Worm (Caenorhabditis elegans) whole organism, young adult: ENCODE measurements around the gene chup-1.

Experiments used
- B0261.1 ChIP-seq: sonication (generic microtip); optimal IDR thresholded peaks from 2 replicates; lab custom pipeline; 2016; ENCODE audit warnings: mild to moderate bottlenecking, missing genetic modification characterization, moderate library complexity, missing compliant biosample characterization
- C06A6.2 ChIP-seq: fragments of 200-800 bp; sonication (Bioruptor generic); conservative IDR thresholded peaks from 2 replicates; pipeline ENCODE4 v1.3.6; 2022; ENCODE audit warnings: missing genetic modification characterization, missing compliant biosample characterization
- D2030.7 ChIP-seq: fragments of 200-800 bp; sonication (Bioruptor generic); IDR thresholded peaks from 2 replicates; pipeline ENCODE4 v1.3.6; 2022; ENCODE audit warnings: missing genetic modification reagents, missing genetic modification characterization, missing compliant biosample characterization
- K12H6.12 ChIP-seq: fragments of 200-800 bp; sonication (Bioruptor generic); optimal IDR thresholded peaks from 2 replicates; lab custom pipeline; 2018; ENCODE audit warnings: mild to moderate bottlenecking, missing genetic modification characterization, missing compliant biosample characterization
- Y56A3A.18 ChIP-seq: fragments of 200-800 bp; sonication (Bioruptor generic); IDR thresholded peaks from 2 replicates; pipeline ENCODE4 v1.3.6; 2022; ENCODE audit warnings: missing genetic modification reagents, missing genetic modification characterization, missing compliant biosample characterization
- Y95B8A.8 ChIP-seq: fragments of 200-800 bp; sonication (Bioruptor generic); IDR thresholded peaks from 2 replicates; pipeline ENCODE4 v1.3.6; 2022; ENCODE audit warnings: missing genetic modification reagents, missing genetic modification characterization, missing compliant biosample characterization
- ZK185.1 ChIP-seq: sonication (generic microtip); optimal IDR thresholded peaks from 2 replicates; lab custom pipeline; 2016; ENCODE audit warnings: mild to moderate bottlenecking, missing genetic modification characterization, missing compliant biosample characterization; ENCODE audit not compliant: poor library complexity, severe bottlenecking
- ama-1 ChIP-seq, 3 experiments: fragments of 150-350 bp in 1 of 3; sonication (generic microtip) in 2 of 3; optimal IDR thresholded peaks; 2 replicates each; lab custom pipeline; 2014 to 2018; ENCODE audit warnings: missing biosample characterization in 2 of 3, missing genetic modification characterization in 2 of 3, missing genetic modification reagents in 2 of 3
- aptf-3 ChIP-seq: fragments of 200-800 bp; sonication (Bioruptor generic); IDR thresholded peaks from 2 replicates; pipeline ENCODE4 v1.3.6; 2022; ENCODE audit warnings: missing genetic modification characterization, missing compliant biosample characterization
- athp-1 ChIP-seq: sonication (generic microtip); optimal IDR thresholded peaks from 2 replicates; lab custom pipeline; 2017; ENCODE audit warnings: mild to moderate bottlenecking, missing genetic modification characterization, missing compliant biosample characterization
- bed-1 ChIP-seq: fragments of 200-800 bp; sonication (Bioruptor generic); IDR thresholded peaks from 2 replicates; pipeline ENCODE4 v1.3.6; 2022; ENCODE audit warnings: missing genetic modification reagents, missing genetic modification characterization, missing compliant biosample characterization
- cebp-1 ChIP-seq, 2 experiments: fragments of 200-800 bp in 1 of 2; sonication (Bioruptor generic) in 1 of 2; sonication (generic microtip) in 1 of 2; IDR thresholded peaks in 1 of 2; optimal IDR thresholded peaks in 1 of 2; 2 replicates each; pipeline versions ENCODE4 v1.3.6 to Lab custom; 2017 to 2022; ENCODE audit warnings: missing compliant biosample characterization in 2 of 2, missing genetic modification characterization in 2 of 2, mild to moderate bottlenecking in 1 of 2, missing genetic modification reagents in 1 of 2, moderate library complexity in 1 of 2
- cebp-2 ChIP-seq: fragments of 200-800 bp; sonication (Bioruptor generic); IDR thresholded peaks from 2 replicates; pipeline ENCODE4 v1.3.6; 2022; ENCODE audit warnings: missing genetic modification characterization, missing compliant biosample characterization
- ceh-40 ChIP-seq: fragments of 200-800 bp; sonication (Bioruptor generic); IDR thresholded peaks from 2 replicates; pipeline ENCODE4 v1.3.6; 2022; ENCODE audit warnings: missing genetic modification characterization, missing compliant biosample characterization
- ceh-91 ChIP-seq: fragments of 200-800 bp; sonication (Bioruptor generic); IDR thresholded peaks from 2 replicates; pipeline ENCODE4 v1.3.6; 2022; ENCODE audit warnings: missing genetic modification reagents, missing genetic modification characterization, missing compliant biosample characterization
- die-1 ChIP-seq: sonication (generic microtip); optimal IDR thresholded peaks from 2 replicates; lab custom pipeline; 2016; ENCODE audit warnings: missing genotype, mild to moderate bottlenecking, missing genetic modification characterization, missing compliant biosample characterization
- dox-1 ChIP-seq: fragments of 200-800 bp; sonication (Bioruptor generic); IDR thresholded peaks from 2 replicates; pipeline ENCODE4 v1.3.6; 2022; ENCODE audit warnings: missing genetic modification reagents, missing genetic modification characterization, missing compliant biosample characterization
- egl-44 ChIP-seq: fragments of 200-800 bp; sonication (Bioruptor generic); IDR thresholded peaks from 2 replicates; pipeline ENCODE4 v1.3.6; 2022; ENCODE audit warnings: missing genetic modification reagents, missing genetic modification characterization, missing compliant biosample characterization
- him-1 ChIP-seq: sonication (generic microtip); optimal IDR thresholded peaks from 2 replicates; lab custom pipeline; 2016; ENCODE audit warnings: missing genotype, missing genetic modification reagents, missing genetic modification characterization, missing compliant biosample characterization
- hlh-12 ChIP-seq: sonication (generic microtip); optimal IDR thresholded peaks from 2 replicates; lab custom pipeline; 2016; ENCODE audit warnings: missing genetic modification characterization, missing compliant biosample characterization
- hmg-1.2 ChIP-seq: fragments of 200-800 bp; sonication (Bioruptor generic); IDR thresholded peaks from 2 replicates; pipeline ENCODE4 v1.3.6; 2022; ENCODE audit warnings: missing genetic modification reagents, missing genetic modification characterization, missing compliant biosample characterization
- hmg-20 ChIP-seq: fragments of 200-800 bp; sonication (Bioruptor generic); IDR thresholded peaks from 2 replicates; pipeline ENCODE4 v1.3.6; 2022; ENCODE audit warnings: missing genetic modification reagents, missing genetic modification characterization, missing compliant biosample characterization
- let-607 ChIP-seq, 2 experiments: fragments of 200-800 bp in 1 of 2; sonication (Bioruptor generic) in 1 of 2; sonication (generic microtip) in 1 of 2; optimal IDR thresholded peaks; 2 replicates each; lab custom pipeline; 2016 to 2018; ENCODE audit warnings: mild to moderate bottlenecking in 2 of 2, missing compliant biosample characterization in 2 of 2, missing genetic modification characterization in 2 of 2, moderate library complexity in 2 of 2, missing genotype in 1 of 2
- lin-26 ChIP-seq: fragments of 200-800 bp; sonication (Bioruptor generic); IDR thresholded peaks from 2 replicates; pipeline ENCODE4 v1.3.6; 2022; ENCODE audit warnings: missing genetic modification reagents, missing genetic modification characterization, missing compliant biosample characterization
- madf-10 ChIP-seq: sonication (generic microtip); optimal IDR thresholded peaks from 2 replicates; lab custom pipeline; 2016; ENCODE audit warnings: mild to moderate bottlenecking, missing genetic modification characterization, missing compliant biosample characterization
- madf-3 ChIP-seq: fragments of 200-800 bp; sonication (Bioruptor generic); IDR thresholded peaks from 2 replicates; pipeline ENCODE4 v1.3.6; 2022; ENCODE audit warnings: missing genetic modification reagents, missing genetic modification characterization, missing compliant biosample characterization
- madf-6 ChIP-seq: fragments of 200-800 bp; sonication (Bioruptor generic); IDR thresholded peaks from 2 replicates; pipeline ENCODE4 v1.3.6; 2022; ENCODE audit warnings: missing genetic modification reagents, missing genetic modification characterization, missing compliant biosample characterization
- madf-8 ChIP-seq: fragments of 200-800 bp; sonication (Bioruptor generic); conservative IDR thresholded peaks from 2 replicates; pipeline ENCODE4 v1.3.6; 2022; ENCODE audit warnings: missing genetic modification reagents, missing genetic modification characterization, missing compliant biosample characterization
- mxl-1 ChIP-seq: sonication (generic microtip); optimal IDR thresholded peaks from 2 replicates; lab custom pipeline; 2016; ENCODE audit warnings: missing genetic modification characterization, missing compliant biosample characterization
- nfya-1 ChIP-seq: sonication (generic microtip); optimal IDR thresholded peaks from 2 replicates; lab custom pipeline; 2017; ENCODE audit warnings: antibody characterized with exemption, missing compliant biosample characterization, missing genetic modification characterization, borderline replicate concordance; ENCODE audit not compliant: insufficient read depth
- nhr-90 ChIP-seq: sonication (generic microtip); optimal IDR thresholded peaks from 2 replicates; lab custom pipeline; 2016; ENCODE audit warnings: missing genotype, mild to moderate bottlenecking, missing genetic modification characterization, missing compliant biosample characterization
- pbrm-1 ChIP-seq: fragments of 200-800 bp; sonication (Bioruptor generic); IDR thresholded peaks from 2 replicates; pipeline ENCODE4 v1.3.6; 2022; ENCODE audit warnings: missing genetic modification reagents, missing genetic modification characterization, missing compliant biosample characterization
- rec-8 ChIP-seq, 2 experiments: sonication (generic microtip); optimal IDR thresholded peaks; 2 replicates each; lab custom pipeline; 2016; ENCODE audit warnings: mild to moderate bottlenecking in 2 of 2, missing genetic modification characterization in 2 of 2, missing genetic modification reagents in 2 of 2, missing genotype in 2 of 2, missing biosample characterization in 1 of 2, missing compliant biosample characterization in 1 of 2, moderate library complexity in 1 of 2
- rpc-1 ChIP-seq, 2 experiments: fragments of 150-350 bp in 1 of 2; sonication (generic microtip) in 1 of 2; optimal IDR thresholded peaks; 2 replicates each; lab custom pipeline; 2014 to 2018; ENCODE audit warnings: missing biosample characterization in 1 of 2, missing genetic modification characterization in 1 of 2, missing genetic modification reagents in 1 of 2, missing genotype in 1 of 2
- snpc-1.3 ChIP-seq: sonication (generic microtip); optimal IDR thresholded peaks from 2 replicates; lab custom pipeline; 2017; ENCODE audit warnings: missing genetic modification characterization, mild to moderate bottlenecking, missing compliant biosample characterization, antibody characterized with exemption, moderate library complexity, missing genotype, missing genetic modification reagents; ENCODE audit not compliant: insufficient read depth
- snpc-4 ChIP-seq, 5 experiments: fragments of 150-350 bp in 1 of 5; sonication (generic microtip) in 4 of 5; optimal IDR thresholded peaks; 2 replicates each; lab custom pipeline; 2014 to 2018; ENCODE audit warnings: missing genetic modification characterization in 5 of 5, missing biosample characterization in 3 of 5, antibody characterized with exemption in 2 of 5, mild to moderate bottlenecking in 2 of 5, missing compliant biosample characterization in 2 of 5, missing genotype in 2 of 5, moderate library complexity in 2 of 5, missing genetic modification reagents in 1 of 5
- tbp1 ChIP-seq: fragments of 200-800 bp; sonication (Bioruptor generic); optimal IDR thresholded peaks from 2 replicates; lab custom pipeline; 2018; ENCODE audit warnings: mild to moderate bottlenecking, missing genetic modification characterization, missing compliant biosample characterization
- zim-3 ChIP-seq: sonication (generic microtip); optimal IDR thresholded peaks from 2 replicates; lab custom pipeline; 2017; ENCODE audit warnings: mild to moderate bottlenecking, missing genetic modification characterization, moderate library complexity, missing compliant biosample characterization
- ztf-18 ChIP-seq: sonication (generic microtip); optimal IDR thresholded peaks from 2 replicates; lab custom pipeline; 2016; ENCODE audit warnings: missing genotype, mild to moderate bottlenecking, missing genetic modification characterization, missing compliant biosample characterization
- ztf-25 ChIP-seq: fragments of 200-800 bp; sonication (Bioruptor generic); IDR thresholded peaks from 2 replicates; pipeline ENCODE4 v1.3.6; 2022; ENCODE audit warnings: missing genetic modification reagents, missing genetic modification characterization, missing compliant biosample characterization
- ztf-28 ChIP-seq: fragments of 200-800 bp; sonication (Bioruptor generic); IDR thresholded peaks from 2 replicates; pipeline ENCODE4 v1.3.6; 2022; ENCODE audit warnings: missing genetic modification reagents, missing genetic modification characterization, missing compliant biosample characterization

The chup-1 gene

ce11 chrX:8835887-8836348, 44.0 kb downstream of the chup-1 start, which contains the start of gene C28G1.2 (continued):
- peak; percentile 89 for TF ChIP-seq cebp-2

DNA sequence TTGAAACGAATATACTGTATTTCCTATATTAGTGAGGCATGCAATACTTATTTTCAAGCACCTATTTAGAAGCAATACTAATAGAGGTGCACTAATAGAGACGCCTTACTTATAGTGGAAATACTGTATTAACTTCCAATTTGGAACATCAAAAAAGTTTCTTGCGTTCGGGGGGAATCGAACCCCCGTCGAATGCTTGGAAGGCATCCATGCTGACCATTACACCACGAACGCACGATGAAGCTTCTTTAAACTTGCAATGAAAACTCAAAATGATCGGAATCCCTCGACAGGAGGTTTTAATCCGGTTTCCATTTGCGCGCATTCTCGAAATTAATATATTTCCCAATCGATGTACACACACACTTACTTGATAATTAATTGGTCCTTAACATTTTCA, 46.2 kb downstream of the chup-1 start:
- 0 out of 2 replicates have a peak, but pooled peaks have one; percentile 10 for TF ChIP-seq ceh-91 (GFP tag; lab: Robert Waterston, UW)
- TF ChIP-seq lin-26 (GFP tag; lab: Robert Waterston, UW) = peak; percentile 92
- peak; percentile 65; the same call in 1 of the 2 replicates for TF ChIP-seq egl-44 (GFP tag; lab: Robert Waterston, UW)
- peak; percentile 26 for TF ChIP-seq mxl-1 (tag; lab: Kevin White, UChicago)
- TF ChIP-seq zim-3 (tag; lab: Kevin White, UChicago) = peak; percentile 15
- TF ChIP-seq him-1 (tag; lab: Kevin White, UChicago) = peak; percentile 45
- 0 out of 2 replicates have a peak, but pooled peaks have one; percentile 65 for TF ChIP-seq ceh-40
- TF ChIP-seq hmg-20 (GFP tag; lab: Robert Waterston, UW) = no peak
- no peak for TF ChIP-seq ama-1 (optimal IDR thresholded peaks at IDR 0.05; lab: Kevin White, UChicago)
- peak; percentile 27 to 55 for TF ChIP-seq ama-1 (GFP tag; optimal IDR thresholded peaks at IDR 0.05; lab: Kevin White, UChicago)
- TF ChIP-seq nfya-1 = no peak
- peak; percentile 87 for TF ChIP-seq tbp1 (GFP tag; lab: Kevin White, UChicago)
- TF ChIP-seq hlh-12 (tag; lab: Kevin White, UChicago) = peak; percentile 49
- TF ChIP-seq Y56A3A.18 (GFP tag; lab: Robert Waterston, UW) = 0 out of 2 replicates have a peak, but pooled peaks have one; percentile 80
- TF ChIP-seq die-1 (tag; lab: Kevin White, UChicago) = peak; percentile 70
- peak; percentile 21 for TF ChIP-seq snpc-4 (GFP tag; optimal IDR thresholded peaks at IDR 0.05; lab: Kevin White, UChicago)
- TF ChIP-seq snpc-4 (tag; optimal IDR thresholded peaks at IDR 0.05; lab: Kevin White, UChicago) = peak in 2 of 4 experiments; percentile 42 to 64
- no peak for TF ChIP-seq cebp-1 (GFP tag; IDR thresholded peaks at IDR 0.05; lab: Robert Waterston, UW)
- TF ChIP-seq cebp-1 (tag; optimal IDR thresholded peaks at IDR 0.05; lab: Kevin White, UChicago) = peak; percentile 20
- no peak for TF ChIP-seq madf-6 (GFP tag; lab: Robert Waterston, UW)
- no peak for TF ChIP-seq madf-8
- TF ChIP-seq C06A6.2 = no peak
- TF ChIP-seq rec-8 (tag; optimal IDR thresholded peaks at IDR 0.05; lab: Kevin White, UChicago) = peak; percentile 23 to 65
- 0 out of 2 replicates have a peak, but pooled peaks have one; percentile 69 for TF ChIP-seq ztf-28 (GFP tag; lab: Robert Waterston, UW)
- 0 out of 2 replicates have a peak, but pooled peaks have one; percentile 47 for TF ChIP-seq dox-1 (GFP tag; lab: Robert Waterston, UW)
- peak; percentile 66 for TF ChIP-seq D2030.7 (GFP tag; lab: Robert Waterston, UW)
- TF ChIP-seq aptf-3 (GFP tag; lab: Robert Waterston, UW) = no peak
- peak; percentile 30 for TF ChIP-seq snpc-1.3
- peak; percentile 66; the same call in 1 of the 2 replicates for TF ChIP-seq ztf-25 (GFP tag; lab: Robert Waterston, UW)
- TF ChIP-seq hmg-1.2 (GFP tag; lab: Robert Waterston, UW) = peak; percentile 58
- TF ChIP-seq K12H6.12 (tag; lab: Kevin White, UChicago) = no peak
- no peak for TF ChIP-seq let-607 (tag; optimal IDR thresholded peaks at IDR 0.05; lab: Kevin White, UChicago)
- no peak for TF ChIP-seq athp-1
- TF ChIP-seq ztf-18 (tag; lab: Kevin White, UChicago) = peak; percentile 55
- TF ChIP-seq pbrm-1 (GFP tag; lab: Robert Waterston, UW) = peak; percentile 59; the same call in 1 of the 2 replicates
- 0 out of 2 replicates have a peak, but pooled peaks have one; percentile 49 for TF ChIP-seq bed-1 (GFP tag; lab: Robert Waterston, UW)
- TF ChIP-seq nhr-90 (tag; lab: Kevin White, UChicago) = peak; percentile 40
- TF ChIP-seq rpc-1 (optimal IDR thresholded peaks at IDR 0.05; lab: Kevin White, UChicago) = peak; percentile 92
- TF ChIP-seq rpc-1 (tag; optimal IDR thresholded peaks at IDR 0.05; lab: Kevin White, UChicago) = peak; percentile 89
- TF ChIP-seq ZK185.1 = peak; percentile 68
- TF ChIP-seq madf-3 = 0 out of 2 replicates have a peak, but pooled peaks have one; percentile 46
- no peak for TF ChIP-seq Y95B8A.8 (GFP tag; lab: Robert Waterston, UW)
- peak; percentile 70 for TF ChIP-seq B0261.1 (tag; lab: Kevin White, UChicago)
- TF ChIP-seq madf-10 (tag; lab: Kevin White, UChicago) = peak; percentile 5
